Fruit fly (Drosophila melanogaster) whole organism, embryonic: ENCODE measurements around the gene Cdc6.

ENCODE experiments used
- Ada2b ChIP-seq: fragments of 200-800 bp; sonication (Bioruptor generic); IDR thresholded peaks from 2 replicates; pipeline ENCODE4 v1.3.6; 2022; ENCODE audit warnings: missing biosample characterization, missing genetic modification characterization
- Adf1 ChIP-seq: fragments of 200-800 bp; sonication (Bioruptor generic); IDR thresholded peaks from 2 replicates; pipeline ENCODE4 v1.3.6; 2022; ENCODE audit warnings: missing biosample characterization, missing genetic modification characterization
- BEAF-32 ChIP-seq: fragments of 200-800 bp; sonication (Bioruptor generic); optimal IDR thresholded peaks from 3 replicates; lab custom pipeline; 2017; ENCODE audit warnings: missing biosample characterization, missing genetic modification characterization, mild to moderate bottlenecking, moderate library complexity, missing genetic modification reagents
- BtbVII ChIP-seq: fragments of 200-800 bp; sonication (Bioruptor generic); optimal IDR thresholded peaks from 3 replicates; lab custom pipeline; 2017; ENCODE audit warnings: missing biosample characterization, mild to moderate bottlenecking, missing genetic modification characterization
- CG1024 ChIP-seq: fragments of 200-800 bp; sonication (Bioruptor generic); IDR thresholded peaks from 2 replicates; pipeline ENCODE4 v1.3.6; 2022; ENCODE audit warnings: missing biosample characterization, missing genetic modification characterization
- CG12104 ChIP-seq: fragments of 200-800 bp; sonication (Bioruptor generic); optimal IDR thresholded peaks from 3 replicates; lab custom pipeline; 2016; ENCODE audit warnings: missing biosample characterization, missing genetic modification characterization
- CG12299 ChIP-seq: fragments of 200-800 bp; sonication (Bioruptor generic); optimal IDR thresholded peaks from 2 replicates; lab custom pipeline; 2018; ENCODE audit warnings: missing biosample characterization, mild to moderate bottlenecking, missing genetic modification characterization
- CG12391 ChIP-seq: fragments of 200-800 bp; sonication (Bioruptor generic); optimal IDR thresholded peaks from 3 replicates; lab custom pipeline; 2018; ENCODE audit warnings: missing biosample characterization, mild to moderate bottlenecking, missing genetic modification characterization, moderate library complexity
- CG13123 ChIP-seq: fragments of 200-800 bp; sonication (Bioruptor generic); optimal IDR thresholded peaks from 2 replicates; lab custom pipeline; 2016; ENCODE audit warnings: missing biosample characterization, missing genetic modification characterization
- CG14710 ChIP-seq: fragments of 200-800 bp; sonication (Bioruptor generic); optimal IDR thresholded peaks from 3 replicates; lab custom pipeline; 2019; ENCODE audit warnings: missing biosample characterization, mild to moderate bottlenecking, missing genetic modification characterization, moderate library complexity
- CG15011 ChIP-seq: fragments of 200-800 bp; sonication (Bioruptor generic); optimal IDR thresholded peaks from 3 replicates; lab custom pipeline; 2018; ENCODE audit warnings: missing biosample characterization, mild to moderate bottlenecking, missing genetic modification characterization
- CG15073 ChIP-seq: fragments of 200-800 bp; sonication (Bioruptor generic); optimal IDR thresholded peaks from 2 replicates; lab custom pipeline; 2016; ENCODE audit warnings: missing biosample characterization, missing genetic modification characterization
- CG1602 ChIP-seq: fragments of 200-800 bp; sonication (Bioruptor generic); optimal IDR thresholded peaks from 3 replicates; lab custom pipeline; 2016; ENCODE audit warnings: missing biosample characterization, missing genetic modification characterization
- CG17829 ChIP-seq: fragments of 200-800 bp; optimal IDR thresholded peaks from 2 replicates; lab custom pipeline; 2019; ENCODE audit warnings: missing biosample characterization, mild to moderate bottlenecking, missing genetic modification characterization, moderate library complexity
- CG31388 ChIP-seq: fragments of 200-800 bp; sonication (Bioruptor generic); optimal IDR thresholded peaks from 2 replicates; lab custom pipeline; 2016; ENCODE audit warnings: missing biosample characterization, missing genetic modification characterization
- CG32532 ChIP-seq: fragments of 200-800 bp; sonication (Bioruptor generic); IDR thresholded peaks from 2 replicates; pipeline ENCODE4 v1.3.6; 2022; ENCODE audit warnings: missing biosample characterization, missing genetic modification characterization
- CG32767 ChIP-seq: fragments of 200-800 bp; sonication (Bioruptor generic); IDR thresholded peaks from 2 replicates; pipeline ENCODE4 v1.3.6; 2022; ENCODE audit warnings: missing biosample characterization, missing genetic modification characterization
- CG3281 ChIP-seq: fragments of 200-800 bp; sonication (Bioruptor generic); optimal IDR thresholded peaks from 3 replicates; lab custom pipeline; 2017; ENCODE audit warnings: missing biosample characterization, mild to moderate bottlenecking, missing genetic modification characterization
- CG3995 ChIP-seq: fragments of 200-800 bp; sonication (Bioruptor generic); optimal IDR thresholded peaks from 3 replicates; lab custom pipeline; 2016; ENCODE audit warnings: missing biosample characterization, missing genetic modification characterization
- CG4282 ChIP-seq: fragments of 200-800 bp; sonication (Bioruptor generic); optimal IDR thresholded peaks from 2 replicates; lab custom pipeline; 2016; ENCODE audit warnings: missing biosample characterization, missing genetic modification characterization
- CG7357 ChIP-seq: fragments of 200-800 bp; sonication (Bioruptor generic); IDR thresholded peaks from 3 replicates; pipeline ENCODE4 v1.3.6; 2022; ENCODE audit warnings: missing biosample characterization, missing genetic modification characterization
- CG7786 ChIP-seq: fragments of 200-800 bp; sonication (Bioruptor generic); optimal IDR thresholded peaks from 2 replicates; lab custom pipeline; 2016; ENCODE audit warnings: missing biosample characterization, missing genetic modification characterization
- CG8281 ChIP-seq: fragments of 200-800 bp; sonication (Bioruptor generic); optimal IDR thresholded peaks from 2 replicates; lab custom pipeline; 2018; ENCODE audit warnings: missing biosample characterization, mild to moderate bottlenecking, missing genetic modification characterization, moderate library complexity
- CG9215 ChIP-seq: fragments of 200-800 bp; sonication (Bioruptor generic); IDR thresholded peaks from 2 replicates; pipeline ENCODE4 v1.3.6; 2022; ENCODE audit warnings: missing biosample characterization, missing genetic modification characterization
- Dref ChIP-seq: fragments of 200-800 bp; sonication (Bioruptor generic); IDR thresholded peaks from 2 replicates; pipeline ENCODE4 v1.3.6; 2022; ENCODE audit warnings: missing biosample characterization, missing genetic modification characterization
- E2f2 ChIP-seq: fragments of 200-800 bp; sonication (Bioruptor generic); IDR thresholded peaks from 2 replicates; pipeline ENCODE4 v1.3.6; 2022; ENCODE audit warnings: missing biosample characterization, missing genetic modification characterization
- ERR ChIP-seq: fragments of 200-800 bp; sonication (Bioruptor generic); optimal IDR thresholded peaks from 2 replicates; lab custom pipeline; 2016; ENCODE audit warnings: missing biosample characterization, missing genetic modification characterization
- Gug ChIP-seq: fragments of 200-800 bp; sonication (Bioruptor generic); IDR thresholded peaks from 4 replicates; pipeline ENCODE4 v1.3.6; 2022; ENCODE audit warnings: missing biosample characterization, missing genetic modification characterization
- H2.0 ChIP-seq: fragments of 200-800 bp; sonication (Bioruptor generic); IDR thresholded peaks from 2 replicates; pipeline ENCODE4 v1.3.6; 2022; ENCODE audit warnings: missing biosample characterization, missing genetic modification characterization
- Mrtf ChIP-seq: fragments of 200-800 bp; sonication (Bioruptor generic); IDR thresholded peaks from 3 replicates; pipeline ENCODE4 v1.3.6; 2022; ENCODE audit warnings: missing biosample characterization, missing genetic modification characterization
- Scr ChIP-seq: fragments of 200-800 bp; sonication (Bioruptor generic); IDR thresholded peaks from 2 replicates; pipeline ENCODE4 v1.3.6; 2022; ENCODE audit warnings: missing biosample characterization, missing genetic modification characterization; ENCODE audit not compliant: partially characterized antibody
- Spps ChIP-seq: fragments of 200-800 bp; sonication (Bioruptor generic); optimal IDR thresholded peaks from 2 replicates; lab custom pipeline; 2018; ENCODE audit warnings: missing biosample characterization, mild to moderate bottlenecking, missing genetic modification characterization
- Ssrp ChIP-seq: fragments of 200-800 bp; sonication (Bioruptor generic); optimal IDR thresholded peaks from 2 replicates; lab custom pipeline; 2018; ENCODE audit warnings: missing biosample characterization, mild to moderate bottlenecking, missing genetic modification characterization, moderate library complexity
- Vsx1 ChIP-seq: fragments of 200-800 bp; sonication (Bioruptor generic); optimal IDR thresholded peaks from 2 replicates; lab custom pipeline; 2017; ENCODE audit warnings: missing biosample characterization, mild to moderate bottlenecking, missing genetic modification characterization, missing genetic modification reagents
- Xrp1 ChIP-seq: fragments of 200-800 bp; sonication (Bioruptor generic); IDR thresholded peaks from 2 replicates; pipeline ENCODE4 v1.3.6; 2022; ENCODE audit warnings: missing biosample characterization, missing genetic modification characterization
- abd-A ChIP-seq: fragments of 200-800 bp; sonication (Bioruptor generic); optimal IDR thresholded peaks from 3 replicates; lab custom pipeline; 2019; ENCODE audit warnings: missing biosample characterization, mild to moderate bottlenecking, missing genetic modification characterization, moderate library complexity
- ash1 ChIP-seq: fragments of 200-800 bp; sonication (Bioruptor generic); optimal IDR thresholded peaks from 2 replicates; lab custom pipeline; 2018; ENCODE audit warnings: missing biosample characterization, mild to moderate bottlenecking, missing genetic modification characterization
- bsh ChIP-seq, 2 experiments: fragments of 200-800 bp; sonication (Bioruptor generic); optimal IDR thresholded peaks; 2 replicates each; lab custom pipeline; 2017 to 2018; ENCODE audit warnings: mild to moderate bottlenecking in 2 of 2, missing biosample characterization in 2 of 2, missing genetic modification characterization in 2 of 2, moderate library complexity in 1 of 2
- gcm2 ChIP-seq: fragments of 200-800 bp; sonication (Bioruptor generic); optimal IDR thresholded peaks from 2 replicates; lab custom pipeline; 2016; ENCODE audit warnings: missing biosample characterization, missing genetic modification characterization
- grau ChIP-seq: fragments of 200-800 bp; optimal IDR thresholded peaks from 3 replicates; lab custom pipeline; 2019; ENCODE audit warnings: missing biosample characterization, mild to moderate bottlenecking, missing genetic modification characterization, moderate library complexity
- hbn ChIP-seq: fragments of 200-800 bp; sonication (Bioruptor generic); IDR thresholded peaks from 2 replicates; pipeline ENCODE4 v1.3.6; 2022; ENCODE audit warnings: missing biosample characterization, missing genetic modification characterization; ENCODE audit not compliant: partially characterized antibody
- hkb ChIP-seq, 2 experiments: fragments of 200-800 bp in 1 of 2; fragments of >200 bp in 1 of 2; sonication (Bioruptor generic) in 1 of 2; IDR thresholded peaks in 1 of 2; optimal IDR thresholded peaks in 1 of 2; 2 replicates each; pipeline versions ENCODE4 v1.3.6 to Lab custom; 2017 to 2022; ENCODE audit warnings: missing biosample characterization in 1 of 2, missing genetic modification characterization in 1 of 2
- jigr1 ChIP-seq: fragments of 200-800 bp; sonication (Bioruptor generic); IDR thresholded peaks from 3 replicates; pipeline ENCODE4 v1.3.6; 2022; ENCODE audit warnings: missing biosample characterization, missing genetic modification characterization
- kah ChIP-seq: fragments of 200-800 bp; sonication (Bioruptor generic); optimal IDR thresholded peaks from 2 replicates; lab custom pipeline; 2018; ENCODE audit warnings: missing biosample characterization, mild to moderate bottlenecking, missing genetic modification characterization
- mirr ChIP-seq: fragments of 200-800 bp; sonication (Bioruptor generic); optimal IDR thresholded peaks from 3 replicates; lab custom pipeline; 2018; ENCODE audit warnings: missing biosample characterization, mild to moderate bottlenecking, missing genetic modification characterization
- p53 ChIP-seq: fragments of 200-800 bp; sonication (Bioruptor generic); optimal IDR thresholded peaks from 2 replicates; lab custom pipeline; 2016; ENCODE audit warnings: missing biosample characterization, missing genetic modification characterization
- pzg ChIP-seq: fragments of 200-800 bp; sonication (Bioruptor generic); optimal IDR thresholded peaks from 3 replicates; lab custom pipeline; 2018; ENCODE audit warnings: missing biosample characterization, mild to moderate bottlenecking, missing genetic modification characterization, moderate library complexity
- schlank ChIP-seq: fragments of 200-800 bp; sonication (Bioruptor generic); optimal IDR thresholded peaks from 2 replicates; lab custom pipeline; 2018; ENCODE audit warnings: missing biosample characterization, mild to moderate bottlenecking, missing genetic modification characterization
- zen ChIP-seq: fragments of 200-800 bp; sonication (Bioruptor generic); optimal IDR thresholded peaks from 3 replicates; lab custom pipeline; 2018; ENCODE audit warnings: missing biosample characterization, mild to moderate bottlenecking, missing genetic modification characterization, moderate library complexity

Gene Cdc6

dm6 chr3L:8600752-8601433 lies 33.0 kb downstream of the Cdc6 start, which contains the start of the genes Nelf-E and RpL14 (continued):
- no peak for TF ChIP-seq jigr1 (GFP tag; lab: Robert Waterston, UW)
- TF ChIP-seq BEAF-32: peak; percentile 67
- TF ChIP-seq hbn: no peak
- peak; percentile 77 for TF ChIP-seq CG9215 (GFP tag; lab: Robert Waterston, UW)
- TF ChIP-seq ash1 (GFP tag; lab: Kevin White, UChicago): peak; percentile 98
- peak; percentile 92 for TF ChIP-seq kah
- TF ChIP-seq CG15011 (GFP tag; lab: Kevin White, UChicago): peak; percentile 94
- peak; percentile 79 for TF ChIP-seq Mrtf
- peak; percentile 91 for TF ChIP-seq CG7786 (GFP tag; lab: Kevin White, UChicago)
- TF ChIP-seq E2f2 (GFP tag; lab: Robert Waterston, UW): peak; percentile 80
- peak; percentile 62; the same call in 3 of the 4 replicates for TF ChIP-seq Gug (GFP tag; lab: Robert Waterston, UW)
- TF ChIP-seq CG8281 (tag; lab: Kevin White, UChicago): peak; percentile 72
- TF ChIP-seq Adf1: peak; percentile 83
- TF ChIP-seq Dref (GFP tag; lab: Robert Waterston, UW): peak; percentile 78
- no peak for TF ChIP-seq hkb (optimal IDR thresholded peaks at IDR 0.05; lab: Kevin White, UChicago)
- peak; percentile 91 for TF ChIP-seq hkb (GFP tag; IDR thresholded peaks at IDR 0.05; lab: Robert Waterston, UW)
- no peak for TF ChIP-seq abd-A (tag; lab: Kevin White, UChicago)
- peak; percentile 92 for TF ChIP-seq CG12104 (GFP tag; lab: Kevin White, UChicago)
- peak; percentile 93 for TF ChIP-seq gcm2 (GFP tag; lab: Kevin White, UChicago)
- peak; percentile 97 for TF ChIP-seq CG3281 (GFP tag; lab: Kevin White, UChicago)
- TF ChIP-seq grau (tag; lab: Kevin White, UChicago): peak; percentile 90
- TF ChIP-seq Ada2b (GFP tag; lab: Robert Waterston, UW): peak; percentile 74
- peak; percentile 82 for TF ChIP-seq Xrp1 (GFP tag; lab: Robert Waterston, UW)
- peak; percentile 94 for TF ChIP-seq zen (tag; lab: Kevin White, UChicago)
- TF ChIP-seq CG7357: peak; percentile 69
- peak; percentile 95 for TF ChIP-seq schlank (tag; lab: Kevin White, UChicago)
- peak; percentile 53 for TF ChIP-seq Scr (GFP tag; lab: Robert Waterston, UW)
- peak; percentile 58 for TF ChIP-seq CG31388
- peak; percentile 92 for TF ChIP-seq ERR (GFP tag; lab: Kevin White, UChicago)
- TF ChIP-seq CG13123: no peak
- TF ChIP-seq pzg (GFP tag; lab: Kevin White, UChicago): peak; percentile 100
- TF ChIP-seq H2.0 (GFP tag; lab: Robert Waterston, UW): peak; percentile 88
- peak; percentile 75 for TF ChIP-seq CG1602 (GFP tag; lab: Kevin White, UChicago)
- TF ChIP-seq Ssrp: peak; percentile 69
- no peak for TF ChIP-seq CG15073
- peak; percentile 94 for TF ChIP-seq CG32532
- TF ChIP-seq p53 (GFP tag; lab: Kevin White, UChicago): peak; percentile 93
- peak; percentile 93 for TF ChIP-seq CG17829
- peak; percentile 95 for TF ChIP-seq CG12391 (tag; lab: Kevin White, UChicago)
- peak; percentile 99 for TF ChIP-seq mirr (GFP tag; lab: Kevin White, UChicago)
- TF ChIP-seq BtbVII (GFP tag; lab: Kevin White, UChicago): peak; percentile 96
- peak; percentile 81 for TF ChIP-seq Spps (tag; lab: Kevin White, UChicago)
- TF ChIP-seq CG14710 (tag; lab: Kevin White, UChicago): peak; percentile 96
- peak; percentile 90 for TF ChIP-seq CG12299 (tag; lab: Kevin White, UChicago)
- TF ChIP-seq CG3995 (GFP tag; lab: Kevin White, UChicago): peak; percentile 82
- peak; percentile 96 for TF ChIP-seq Vsx1 (GFP tag; lab: Kevin White, UChicago)
- TF ChIP-seq CG4282 (GFP tag; lab: Kevin White, UChicago): peak; percentile 94
- TF ChIP-seq CG1024 (GFP tag; lab: Robert Waterston, UW): peak; percentile 93
- TF ChIP-seq bsh (GFP tag; optimal IDR thresholded peaks at IDR 0.05; lab: Kevin White, UChicago): peak in 1 of 2 experiments; percentile 91
- TF ChIP-seq CG32767 (GFP tag; lab: Robert Waterston, UW): peak; percentile 73; the same call in 1 of the 2 replicates
